Fruit fly (Drosophila melanogaster) whole organism, pupa: ENCODE data around the gene grp.

Source experiments
- CG13204 ChIP-seq: fragments of 200-800 bp; sonication (Bioruptor generic); optimal IDR thresholded peaks from 2 replicates; lab custom pipeline; 2018; ENCODE audit warnings: missing biosample characterization, mild to moderate bottlenecking, missing genetic modification characterization, moderate library complexity
- CG34367 ChIP-seq: fragments of 200-800 bp; sonication (Bioruptor generic); optimal IDR thresholded peaks from 2 replicates; lab custom pipeline; 2018; ENCODE audit warnings: missing biosample characterization, mild to moderate bottlenecking, missing genetic modification characterization
- CG4496 ChIP-seq: fragments of 200-800 bp; sonication (Bioruptor generic); IDR thresholded peaks from 3 replicates; pipeline ENCODE4 v1.3.6; 2022; ENCODE audit warnings: missing biosample characterization, missing genetic modification characterization
- CG8159 ChIP-seq: fragments of 200-800 bp; sonication (Bioruptor generic); optimal IDR thresholded peaks from 3 replicates; lab custom pipeline; 2018; ENCODE audit warnings: missing biosample characterization, mild to moderate bottlenecking, missing genetic modification characterization, moderate library complexity
- CG8301 ChIP-seq: fragments of 200-800 bp; sonication (Bioruptor generic); optimal IDR thresholded peaks from 2 replicates; lab custom pipeline; 2018; ENCODE audit warnings: missing biosample characterization, mild to moderate bottlenecking, missing genetic modification characterization
- CG9948 ChIP-seq: fragments of 200-800 bp; sonication (Bioruptor generic); optimal IDR thresholded peaks from 2 replicates; lab custom pipeline; 2018; ENCODE audit warnings: missing biosample characterization, mild to moderate bottlenecking, missing genetic modification characterization, moderate library complexity
- EcR ChIP-seq: fragments of 200-800 bp; sonication (Bioruptor generic); optimal IDR thresholded peaks from 3 replicates; lab custom pipeline; 2019; ENCODE audit warnings: missing biosample characterization, missing genetic modification characterization, mild to moderate bottlenecking, moderate library complexity, missing genetic modification reagents
- Ets98B ChIP-seq: fragments of 200-800 bp; sonication (Bioruptor generic); IDR thresholded peaks from 2 replicates; pipeline ENCODE4 v1.3.6; 2022; ENCODE audit warnings: missing biosample characterization, missing genetic modification characterization
- Pif1A ChIP-seq: fragments of 200-800 bp; sonication (Bioruptor generic); optimal IDR thresholded peaks from 3 replicates; lab custom pipeline; 2016; ENCODE audit warnings: missing biosample characterization, missing genetic modification characterization
- Snoo ChIP-seq: fragments of 200-800 bp; sonication (Bioruptor generic); optimal IDR thresholded peaks from 3 replicates; lab custom pipeline; 2017; ENCODE audit warnings: missing biosample characterization, mild to moderate bottlenecking, missing genetic modification characterization, inconsistent platforms
- gl ChIP-seq: fragments of 200-800 bp; sonication (Bioruptor generic); optimal IDR thresholded peaks from 2 replicates; lab custom pipeline; 2018; ENCODE audit warnings: missing biosample characterization, mild to moderate bottlenecking, missing genetic modification characterization
- rn ChIP-seq: fragments of 200-800 bp; sonication (Bioruptor generic); IDR thresholded peaks from 2 replicates; pipeline ENCODE4 v1.3.6; 2022; ENCODE audit warnings: missing biosample characterization, missing genetic modification characterization

DNA sequence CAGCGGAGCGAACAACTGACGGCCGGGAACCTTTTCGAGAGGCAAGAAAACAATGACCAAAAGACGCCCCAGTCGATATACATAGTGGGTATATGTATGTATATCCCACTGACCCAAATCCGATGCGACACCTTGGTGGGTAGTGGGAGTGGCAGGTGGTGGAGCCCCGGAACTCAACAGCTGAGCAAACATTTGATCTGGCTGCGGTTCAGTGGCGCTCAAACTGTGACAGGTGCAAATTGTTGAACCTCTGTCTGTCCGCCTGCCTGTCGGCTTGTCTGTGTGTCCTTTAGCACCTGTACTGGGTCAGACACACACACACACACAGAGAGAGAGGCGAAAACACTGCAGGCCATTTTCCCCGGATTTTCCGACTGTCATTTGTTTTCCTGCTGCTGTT is 36.4 kb upstream of the grp start:
- no peak for TF ChIP-seq CG13204
- no peak for TF ChIP-seq CG8301 (tag; lab: Kevin White, UChicago)
- TF ChIP-seq gl (tag; lab: Kevin White, UChicago), result no peak
- no peak for TF ChIP-seq CG8159
- TF ChIP-seq Pif1A (GFP tag; lab: Kevin White, UChicago), result no peak
- TF ChIP-seq CG9948 (tag; lab: Kevin White, UChicago), result no peak
- no peak for TF ChIP-seq EcR (GFP tag; lab: Kevin White, UChicago)
- no peak for TF ChIP-seq Snoo (tag; lab: Kevin White, UChicago)
- TF ChIP-seq CG34367, result no peak
- no peak for TF ChIP-seq CG4496 (GFP tag; lab: Robert Waterston, UW)
- no peak for TF ChIP-seq rn (GFP tag; lab: Robert Waterston, UW)
- no peak for TF ChIP-seq Ets98B (GFP tag; lab: Robert Waterston, UW)
